Fruit fly (Drosophila melanogaster): ENCODE measurements around the gene inaF-D.
A peak's percentile ranks its signal among the peaks of the same experiment; 100 is the strongest.

Gene inaF-D

DNA sequence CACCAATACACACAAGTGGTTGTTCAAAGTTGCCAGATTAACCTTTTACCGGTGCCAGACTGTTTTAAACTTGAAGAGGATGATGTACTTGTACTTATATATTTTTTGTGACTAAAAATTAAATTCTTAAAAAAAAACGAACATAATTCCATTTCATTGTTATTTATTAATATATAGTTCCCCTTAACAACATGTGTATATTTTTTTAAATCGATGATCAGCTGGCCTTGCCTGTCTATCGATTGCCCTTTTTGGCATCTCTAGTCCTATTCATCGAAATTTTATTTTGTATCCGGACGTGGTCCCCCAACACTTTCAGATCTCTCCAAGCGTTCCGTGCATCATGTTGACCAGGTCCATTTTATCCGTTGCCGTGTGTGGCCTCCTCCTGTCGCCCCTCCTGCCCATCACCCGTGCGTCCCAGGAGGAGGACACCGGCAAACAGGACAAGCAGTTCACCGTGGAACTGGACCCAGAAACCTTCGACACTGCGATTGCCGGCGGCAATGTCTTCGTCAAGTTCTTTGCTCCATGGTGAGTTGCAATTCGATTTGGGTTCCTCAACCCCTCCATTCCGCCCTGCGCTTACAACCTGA lies 12.1 kb downstream of the inaF-D start, which contains the start of gene prtp (continued):
- TF ChIP-seq CG14965 (GFP tag; optimal IDR thresholded peaks at IDR 0.05; ENCODE audit: borderline replicate concordance): no peak
- TF ChIP-seq her (GFP tag; optimal IDR thresholded peaks at IDR 0.05): no peak
- TF ChIP-seq sna (GFP tag; IDR thresholded peaks at IDR 0.05; ENCODE audit: partially characterized antibody): peak; percentile 70; the same call in 1 of the 2 replicates
- no peak for TF ChIP-seq CG1024 (GFP tag; IDR thresholded peaks at IDR 0.05)
- TF ChIP-seq CG17385 (GFP tag; optimal IDR thresholded peaks at IDR 0.05): no peak
- no peak for TF ChIP-seq CG10274 (GFP tag; optimal IDR thresholded peaks at IDR 0.05)
- peak; percentile 30 for TF ChIP-seq Fer3 (tag; optimal IDR thresholded peaks at IDR 0.05)
- TF ChIP-seq CG10959 (GFP tag; IDR thresholded peaks at IDR 0.05): peak; percentile 12; the same call in 1 of the 2 replicates
- TF ChIP-seq sim (GFP tag; IDR thresholded peaks at IDR 0.05): no peak
- TF ChIP-seq zen (tag; optimal IDR thresholded peaks at IDR 0.05): no peak
- TF ChIP-seq H2.0 (GFP tag; IDR thresholded peaks at IDR 0.05): no peak
- TF ChIP-seq pan (optimal IDR thresholded peaks at IDR 0.05): no peak
- peak in 1 of 2 experiments; percentile 33 for TF ChIP-seq pan (GFP tag; optimal IDR thresholded peaks at IDR 0.05 in 1 of 2, IDR thresholded peaks at IDR 0.05 in 1 of 2)
- TF ChIP-seq CG12744 (GFP tag; optimal IDR thresholded peaks at IDR 0.05): no peak
- TF ChIP-seq CG9727 (GFP tag; optimal IDR thresholded peaks at IDR 0.05): no peak
- TF ChIP-seq CG3163 (GFP tag; optimal IDR thresholded peaks at IDR 0.05): no peak
- peak; percentile 61; the same call in 1 of the 2 replicates for TF ChIP-seq unc-4 (GFP tag; IDR thresholded peaks at IDR 0.05; ENCODE audit: partially characterized antibody)
- no peak for TF ChIP-seq CG7963 (GFP tag; IDR thresholded peaks at IDR 0.05; ENCODE audit: partially characterized antibody)
- no peak for TF ChIP-seq maf-S (GFP tag; optimal IDR thresholded peaks at IDR 0.05)
- TF ChIP-seq ATbp (GFP tag; optimal IDR thresholded peaks at IDR 0.05): no peak
- TF ChIP-seq az2 (GFP tag; optimal IDR thresholded peaks at IDR 0.05): no peak
- TF ChIP-seq Lhr (GFP tag; optimal IDR thresholded peaks at IDR 0.05): peak; percentile 42
- TF ChIP-seq Rx (GFP tag; IDR thresholded peaks at IDR 0.05): no peak
- no peak for TF ChIP-seq CG1233 (GFP tag; optimal IDR thresholded peaks at IDR 0.05)
- TF ChIP-seq CG18476 (GFP tag; optimal IDR thresholded peaks at IDR 0.05): peak; percentile 34
- TF ChIP-seq CG8290 (GFP tag; optimal IDR thresholded peaks at IDR 0.05): peak; percentile 18
- TF ChIP-seq CG8290 (tag; optimal IDR thresholded peaks at IDR 0.05): no peak
- TF ChIP-seq grn (GFP tag; optimal IDR thresholded peaks at IDR 0.05): no peak
- TF ChIP-seq CG33557 (GFP tag; optimal IDR thresholded peaks at IDR 0.05): no peak
- TF ChIP-seq ewg (GFP tag; optimal IDR thresholded peaks at IDR 0.05): no peak
- peak; percentile 41 for TF ChIP-seq Dp (GFP tag; optimal IDR thresholded peaks at IDR 0.05)
- peak; percentile 7 for TF ChIP-seq Blimp-1 (GFP tag; optimal IDR thresholded peaks at IDR 0.05)
- no peak for TF ChIP-seq CG17186 (GFP tag; optimal IDR thresholded peaks at IDR 0.05)
- TF ChIP-seq CG30403 (GFP tag; optimal IDR thresholded peaks at IDR 0.05): no peak
- TF ChIP-seq CG31441 (GFP tag; IDR thresholded peaks at IDR 0.05): no peak
- peak; percentile 27 for TF ChIP-seq CG2712 (tag; optimal IDR thresholded peaks at IDR 0.05)
- TF ChIP-seq CG3847 (GFP tag; IDR thresholded peaks at IDR 0.05): no peak
- no peak for TF ChIP-seq CG42726 (GFP tag; IDR thresholded peaks at IDR 0.05; ENCODE audit: partially characterized antibody)
- peak; percentile 40; the same call in 2 of the 3 replicates for TF ChIP-seq ci (GFP tag; IDR thresholded peaks at IDR 0.05)
- TF ChIP-seq CG10267 (tag; optimal IDR thresholded peaks at IDR 0.05): peak; percentile 50
- no peak for TF ChIP-seq Hsf (GFP tag; optimal IDR thresholded peaks at IDR 0.05)
- no peak for TF ChIP-seq CG11247 (GFP tag; IDR thresholded peaks at IDR 0.05)
- no peak for TF ChIP-seq Med (GFP tag)
- TF ChIP-seq corto (GFP tag; optimal IDR thresholded peaks at IDR 0.05): peak; percentile 37
- TF ChIP-seq CG16863 (GFP tag; optimal IDR thresholded peaks at IDR 0.05): no peak
- no peak for TF ChIP-seq CG18619 (GFP tag; optimal IDR thresholded peaks at IDR 0.05)
- TF ChIP-seq stwl (tag; optimal IDR thresholded peaks at IDR 0.05): peak; percentile 57
- peak; percentile 27 for TF ChIP-seq gsb-n (tag; optimal IDR thresholded peaks at IDR 0.05)
- TF ChIP-seq bab2 (GFP tag; optimal IDR thresholded peaks at IDR 0.05): no peak
- no peak for TF ChIP-seq CG11504 (tag; optimal IDR thresholded peaks at IDR 0.05)

All from whole organism, embryonic.